Worm (Caenorhabditis elegans): Measurements from ENCODE around the gene cdh-8.

The cdh-8 gene

ce11 chrIV:390279-390678, 50.7 kb downstream of the cdh-8 start, which contains the start of the genes ears-2 and uncp-18:
TSS of gene ears-2 (minus strand) at chrIV:390468.
TSS of gene uncp-18 (plus strand) at chrIV:390560.
- TF ChIP-seq madf-8 (GFP tag; conservative IDR thresholded peaks at IDR 0.05) (0 out of 2 replicates have a peak, but pooled peaks have one; percentile 22), Y95B8A.8 (GFP tag; IDR thresholded peaks at IDR 0.05) (peak; percentile 88), mcd-1 (GFP tag; IDR thresholded peaks at IDR 0.05) (peak; percentile 89), B0035.1 (tag; optimal IDR thresholded peaks at IDR 0.05) (peak; percentile 50), lin-54 (GFP tag; optimal IDR thresholded peaks at IDR 0.05) (peak; percentile 85), B0261.1 (tag; optimal IDR thresholded peaks at IDR 0.05) (peak; percentile 22), rec-8 (tag; optimal IDR thresholded peaks at IDR 0.05) (peak; percentile 79 to 83), lin-35 (GFP tag; optimal IDR thresholded peaks at IDR 0.05) (peak in 2 of 3 experiments; percentile 76 to 88), K12H6.12 (tag; optimal IDR thresholded peaks at IDR 0.05) (peak; percentile 81), rpc-1 (optimal IDR thresholded peaks at IDR 0.05) (peak; percentile 68), rpc-1 (tag; optimal IDR thresholded peaks at IDR 0.05) (peak; percentile 3), D2030.7 (GFP tag; IDR thresholded peaks at IDR 0.05) (peak; percentile 93), madf-10 (tag; optimal IDR thresholded peaks at IDR 0.05) (peak; percentile 89), snpc-1.3 (tag; optimal IDR thresholded peaks at IDR 0.05; ENCODE audit: insufficient read depth) (peak; percentile 82), die-1 (tag; optimal IDR thresholded peaks at IDR 0.05) (peak; percentile 62), unc-130 (GFP tag; optimal IDR thresholded peaks at IDR 0.05) (peak; percentile 94), T26A5.8 (tag; optimal IDR thresholded peaks at IDR 0.05) (no peak), snpc-1.1 (tag; optimal IDR thresholded peaks at IDR 0.05; ENCODE audit: insufficient read depth) (peak; percentile 66), ztf-22 (GFP tag; optimal IDR thresholded peaks at IDR 0.05) (peak; percentile 28), attf-3 (GFP tag; conservative IDR thresholded peaks at IDR 0.05) (peak; percentile 77), B0019.2 (GFP tag; conservative IDR thresholded peaks at IDR 0.05) (peak; percentile 65; the same call in 1 of the 2 replicates), efl-1 (GFP tag; optimal IDR thresholded peaks at IDR 0.05) (peak; percentile 34), tbx-9 (tag; optimal IDR thresholded peaks at IDR 0.05; ENCODE audit: borderline replicate concordance) (no peak), aptf-2 (GFP tag; conservative IDR thresholded peaks at IDR 0.05) (peak; percentile 71; the same call in 1 of the 2 replicates), sdz-38 (tag; optimal IDR thresholded peaks at IDR 0.05) (no peak), C17E4.6 (GFP tag; IDR thresholded peaks at IDR 0.05) (peak; percentile 72; the same call in 1 of the 2 replicates), fkh-3 (tag; optimal IDR thresholded peaks at IDR 0.05) (peak; percentile 5), bed-1 (GFP tag; IDR thresholded peaks at IDR 0.05) (no peak), F39B2.1 (GFP tag; IDR thresholded peaks at IDR 0.05) (no peak), F33H1.4 (GFP tag; IDR thresholded peaks at IDR 0.05) (peak; percentile 74), madf-3 (GFP tag; IDR thresholded peaks at IDR 0.05) (peak; percentile 79; the same call in 1 of the 2 replicates), repo-1 (tag; optimal IDR thresholded peaks at IDR 0.05) (peak; percentile 39), Y56A3A.18 (GFP tag; IDR thresholded peaks at IDR 0.05) (no peak), ceh-27 (GFP tag; optimal IDR thresholded peaks at IDR 0.05) (peak; percentile 93), sptf-2 (GFP tag; optimal IDR thresholded peaks at IDR 0.05) (peak; percentile 95), let-526 (GFP tag; IDR thresholded peaks at IDR 0.05) (0 out of 2 replicates have a peak, but pooled peaks have one; percentile 69), egrh-3 (GFP tag; IDR thresholded peaks at IDR 0.05) (peak; percentile 86), sea-2 (GFP tag; IDR thresholded peaks at IDR 0.05) (no peak), ama-1 (optimal IDR thresholded peaks at IDR 0.05) (no peak), ama-1 (GFP tag; optimal IDR thresholded peaks at IDR 0.05) (no peak), hlh-26 (GFP tag; conservative IDR thresholded peaks at IDR 0.05) (no peak), hrde-1 (tag; optimal IDR thresholded peaks at IDR 0.05; ENCODE audit: borderline replicate concordance) (peak; percentile 34), lsy-27 (tag; optimal IDR thresholded peaks at IDR 0.05; ENCODE audit: borderline replicate concordance, insufficient read depth) (no peak), F52B5.7 (tag; optimal IDR thresholded peaks at IDR 0.05) (peak; percentile 80), nfya-2 (GFP tag; IDR thresholded peaks at IDR 0.05) (no peak), aptf-3 (GFP tag; IDR thresholded peaks at IDR 0.05) (no peak), nfya-1 (tag; optimal IDR thresholded peaks at IDR 0.05; ENCODE audit: borderline replicate concordance, insufficient read depth) (no peak), ztf-3 (GFP tag; optimal IDR thresholded peaks at IDR 0.05) (no peak)

Data from whole organism, young adult.